Fruit fly (Drosophila melanogaster): Measurements from ENCODE around the gene Polr3D.

Gene Polr3D

DNA sequence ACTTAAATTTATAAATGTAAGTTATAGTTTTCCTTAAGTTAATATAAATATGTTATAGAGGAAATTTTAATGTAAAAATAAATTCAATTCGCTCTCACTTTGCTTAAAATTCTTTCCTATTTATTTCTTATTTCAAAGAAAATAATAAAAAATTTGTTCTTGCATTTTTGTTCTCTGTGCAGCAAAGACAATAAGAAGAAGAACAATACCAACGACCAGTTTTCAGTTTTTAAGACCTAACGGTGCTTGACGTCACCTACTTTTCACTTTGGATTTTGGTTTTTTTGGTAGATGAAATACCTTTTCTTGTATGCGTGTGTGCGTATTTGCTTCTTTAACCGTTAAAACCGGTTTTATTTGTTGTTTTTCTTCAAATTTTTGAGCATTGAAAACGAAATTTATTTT, 7.2 kb downstream of the Polr3D start (continued):
- TF ChIP-seq CG1024 (GFP tag; IDR thresholded peaks at IDR 0.05) (no peak), pzg (GFP tag; optimal IDR thresholded peaks at IDR 0.05) (no peak), Awh (GFP tag; IDR thresholded peaks at IDR 0.05) (no peak), Rx (GFP tag; IDR thresholded peaks at IDR 0.05) (no peak), dati (GFP tag; IDR thresholded peaks at IDR 0.05) (no peak), Nf-YA (GFP tag; IDR thresholded peaks at IDR 0.05) (no peak), Gsc (GFP tag; IDR thresholded peaks at IDR 0.05) (no peak), ken (GFP tag; IDR thresholded peaks at IDR 0.05) (no peak), CG17802 (tag; optimal IDR thresholded peaks at IDR 0.05) (no peak), en (GFP tag; optimal IDR thresholded peaks at IDR 0.05) (no peak), fd64A (GFP tag; optimal IDR thresholded peaks at IDR 0.05) (no peak), CG4360 (GFP tag; IDR thresholded peaks at IDR 0.05) (peak; percentile 32; the same call in 1 of the 2 replicates), H15 (GFP tag; IDR thresholded peaks at IDR 0.05) (no peak), CG15601 (tag; optimal IDR thresholded peaks at IDR 0.05) (peak; percentile 73), CG14050 (GFP tag; IDR thresholded peaks at IDR 0.05) (no peak), Aef1 (GFP tag; IDR thresholded peaks at IDR 0.05) (no peak), esg (GFP tag; conservative IDR thresholded peaks at IDR 0.05) (no peak), lola (GFP tag; optimal IDR thresholded peaks at IDR 0.05) (peak in 1 of 3 experiments; percentile 73), CG9817 (tag; optimal IDR thresholded peaks at IDR 0.05) (no peak), hbn (GFP tag; IDR thresholded peaks at IDR 0.05; ENCODE audit: partially characterized antibody) (no peak), cad (GFP tag; optimal IDR thresholded peaks at IDR 0.05) (no peak), CG6254 (GFP tag; optimal IDR thresholded peaks at IDR 0.05) (peak; percentile 58), CG3995 (GFP tag; optimal IDR thresholded peaks at IDR 0.05) (no peak), fd96Cb (tag; optimal IDR thresholded peaks at IDR 0.05) (peak; percentile 43), mam (GFP tag; optimal IDR thresholded peaks at IDR 0.05) (no peak), CG4617 (GFP tag; optimal IDR thresholded peaks at IDR 0.05; ENCODE audit: borderline replicate concordance) (no peak), Scr (GFP tag; IDR thresholded peaks at IDR 0.05; ENCODE audit: partially characterized antibody) (no peak), D19A (tag; optimal IDR thresholded peaks at IDR 0.05) (peak; percentile 48), CG12155 (GFP tag; optimal IDR thresholded peaks at IDR 0.05) (no peak), Neu2 (GFP tag; optimal IDR thresholded peaks at IDR 0.05; ENCODE audit: borderline replicate concordance) (no peak), crol (GFP tag; IDR thresholded peaks at IDR 0.05) (no peak), slbo (GFP tag; IDR thresholded peaks at IDR 0.05) (no peak), CG33213 (GFP tag; optimal IDR thresholded peaks at IDR 0.05) (no peak), zf30C (GFP tag; optimal IDR thresholded peaks at IDR 0.05) (peak; percentile 74), CG4424 (GFP tag; optimal IDR thresholded peaks at IDR 0.05) (peak; percentile 25), sug (tag; optimal IDR thresholded peaks at IDR 0.05) (no peak), psq (GFP tag; optimal IDR thresholded peaks at IDR 0.05) (no peak), Elba2 (GFP tag; optimal IDR thresholded peaks at IDR 0.05) (no peak), CG43689 (GFP tag; IDR thresholded peaks at IDR 0.05) (no peak), CG17612 (GFP tag; IDR thresholded peaks at IDR 0.05) (no peak), sima (GFP tag; optimal IDR thresholded peaks at IDR 0.05) (no peak), CG2889 (GFP tag; IDR thresholded peaks at IDR 0.05) (no peak), gt (GFP tag; IDR thresholded peaks at IDR 0.05) (no peak), gem (tag; optimal IDR thresholded peaks at IDR 0.05) (peak; percentile 77), usp (GFP tag; optimal IDR thresholded peaks at IDR 0.05) (no peak), CG14014 (GFP tag; IDR thresholded peaks at IDR 0.05) (no peak), kah (GFP tag; optimal IDR thresholded peaks at IDR 0.05) (no peak), CG11695 (GFP tag; IDR thresholded peaks at IDR 0.05) (no peak), Hey (tag; optimal IDR thresholded peaks at IDR 0.05) (no peak), Six4 (GFP tag; optimal IDR thresholded peaks at IDR 0.05) (no peak), mld (GFP tag; IDR thresholded peaks at IDR 0.05; ENCODE audit: partially characterized antibody) (no peak), CG4730 (GFP tag; IDR thresholded peaks at IDR 0.05) (no peak)
